Worm (Caenorhabditis elegans): ENCODE measurements around the gene T19C3.7.

T19C3.7 gene

DNA sequence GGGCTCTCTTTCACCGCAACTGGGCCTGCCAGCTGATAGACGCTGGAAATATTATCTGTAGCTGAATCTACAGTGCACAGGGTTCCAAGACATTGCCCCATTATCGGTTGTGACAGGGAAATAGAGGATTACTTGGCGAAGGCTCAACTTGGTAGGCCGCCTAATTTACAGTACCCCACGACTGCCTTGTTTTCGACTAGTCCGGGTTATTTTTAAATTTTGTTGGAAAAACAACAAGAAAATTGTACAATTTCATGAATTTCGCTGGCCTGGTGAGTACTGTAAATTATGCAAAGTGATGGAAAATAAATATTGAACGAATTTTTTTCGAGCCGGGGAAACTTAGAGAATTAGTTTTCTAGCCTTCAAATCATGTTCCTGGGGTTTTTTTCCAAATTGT is at the start of gene T19C3.7:
Gene T19C3.7, minus strand, starts transcription at position 101 of the 400 bp plus-strand sequence.
- no peak for TF ChIP-seq unc-62 (GFP tag; optimal IDR thresholded peaks at IDR 0.05)
- TF ChIP-seq F23B12.7 (tag; optimal IDR thresholded peaks at IDR 0.05; ENCODE audit: insufficient read depth), result no peak
- no peak for TF ChIP-seq Y95B8A.8 (GFP tag; IDR thresholded peaks at IDR 0.05)

DNA sequence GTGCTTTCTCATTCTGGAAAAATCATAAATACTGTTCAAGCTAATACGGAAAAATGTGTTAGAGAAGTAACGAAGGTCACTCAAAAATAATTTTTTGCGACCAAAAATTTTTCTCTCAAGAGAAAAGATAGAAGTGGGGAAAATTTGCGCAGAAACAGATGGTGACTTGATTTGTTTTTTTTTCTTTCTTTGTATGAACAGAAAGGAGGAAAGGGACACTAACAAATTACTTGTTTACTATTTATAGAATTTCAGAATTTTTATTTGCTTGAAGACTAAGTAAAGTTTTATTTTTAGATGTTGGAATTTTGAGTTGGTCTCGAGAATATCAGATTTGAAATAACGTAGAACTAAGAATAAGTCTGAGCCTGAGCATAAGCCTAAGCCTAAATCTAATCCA is 47.4 kb upstream of the T19C3.7 start, which contains the start of gene W02B3.4:
Gene W02B3.4, minus strand, starts transcription at position 101 of the 400 bp plus-strand sequence.
- no peak for TF ChIP-seq let-526 (GFP tag; IDR thresholded peaks at IDR 0.05)
- TF ChIP-seq attf-5 (GFP tag; optimal IDR thresholded peaks at IDR 0.05), result no peak
- TF ChIP-seq pha-4 (tag; optimal IDR thresholded peaks at IDR 0.05), result no peak
- TF ChIP-seq ets-4 (GFP tag; optimal IDR thresholded peaks at IDR 0.05), result no peak
- no peak for TF ChIP-seq B0261.1 (tag; optimal IDR thresholded peaks at IDR 0.05)
- no peak for TF ChIP-seq ZK185.1 (tag; optimal IDR thresholded peaks at IDR 0.05; ENCODE audit: poor library complexity, severe bottlenecking)
- no peak for TF ChIP-seq snpc-1.1 (tag; optimal IDR thresholded peaks at IDR 0.05; ENCODE audit: insufficient read depth)
- no peak for TF ChIP-seq hmg-1.2 (GFP tag; IDR thresholded peaks at IDR 0.05)
- no peak for TF ChIP-seq ztf-25 (GFP tag; IDR thresholded peaks at IDR 0.05)
- TF ChIP-seq unc-62 (GFP tag; optimal IDR thresholded peaks at IDR 0.05), result no peak
- no peak for TF ChIP-seq F57C9.4 (tag; optimal IDR thresholded peaks at IDR 0.05)
- TF ChIP-seq B0336.3 (GFP tag; IDR thresholded peaks at IDR 0.05), result no peak
- TF ChIP-seq nfyb-1 (GFP tag; IDR thresholded peaks at IDR 0.05), result no peak
- TF ChIP-seq pbrm-1 (GFP tag; IDR thresholded peaks at IDR 0.05), result no peak

DNA sequence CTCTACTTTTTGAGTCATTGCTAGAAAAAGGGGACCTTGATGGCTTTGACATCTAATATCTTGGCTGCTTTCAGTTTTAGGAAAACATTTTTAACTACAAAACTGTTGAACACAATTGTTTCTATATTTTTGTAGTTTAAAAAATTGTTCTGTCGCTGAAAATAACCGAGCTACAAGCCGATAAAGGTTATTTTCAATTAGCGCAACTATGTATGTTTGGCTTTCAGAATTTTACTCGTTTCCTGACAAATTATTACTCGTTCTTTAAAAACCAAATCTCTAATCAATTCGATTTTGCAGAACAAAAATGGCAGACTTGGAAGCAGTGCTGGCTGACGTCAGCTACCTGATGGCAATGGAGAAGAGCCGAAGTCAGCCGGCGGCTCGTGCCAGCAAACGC is 39.9 kb upstream of the T19C3.7 start, which contains the start of gene grk-2:
Gene grk-2, plus strand, starts transcription at position 301 of the 400 bp plus-strand sequence.
- no peak for TF ChIP-seq ztf-6 (GFP tag; IDR thresholded peaks at IDR 0.05)
- no peak for TF ChIP-seq nfya-1 (tag; optimal IDR thresholded peaks at IDR 0.05; ENCODE audit: borderline replicate concordance, insufficient read depth)
- no peak for TF ChIP-seq snpc-4 (GFP tag; optimal IDR thresholded peaks at IDR 0.05)
- no peak for TF ChIP-seq snpc-4 (tag; optimal IDR thresholded peaks at IDR 0.05)

DNA sequence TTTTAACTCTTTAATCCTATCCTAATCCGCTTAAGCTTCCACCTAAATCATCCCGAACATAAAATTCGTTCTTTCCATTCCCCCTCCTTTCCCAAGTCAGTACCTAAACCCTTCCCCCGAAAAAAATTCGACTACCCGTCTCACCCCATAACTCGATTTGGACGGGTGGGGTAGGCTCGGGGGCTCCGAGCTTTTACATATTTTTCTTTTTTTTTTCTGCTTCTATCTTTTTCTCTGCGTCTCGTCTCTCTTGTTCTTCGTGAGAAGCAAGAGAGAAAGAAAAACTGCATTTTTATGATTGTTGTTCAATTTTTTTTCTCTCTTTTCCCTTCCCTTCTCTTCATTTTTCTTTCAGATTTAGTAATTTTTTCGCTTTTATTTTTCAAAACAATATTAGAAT is 39.4 kb upstream of the T19C3.7 start:
- no peak for TF ChIP-seq repo-1 (tag; optimal IDR thresholded peaks at IDR 0.05)
- no peak for TF ChIP-seq F57A8.1 (GFP tag; optimal IDR thresholded peaks at IDR 0.05)
- TF ChIP-seq snpc-1.3 (tag; optimal IDR thresholded peaks at IDR 0.05; ENCODE audit: insufficient read depth), result no peak
- TF ChIP-seq sea-2 (GFP tag; IDR thresholded peaks at IDR 0.05), result no peak
- no peak for TF ChIP-seq attf-5 (GFP tag; optimal IDR thresholded peaks at IDR 0.05)
- TF ChIP-seq efl-1 (GFP tag; optimal IDR thresholded peaks at IDR 0.05), result no peak
- no peak for TF ChIP-seq hlh-26 (GFP tag; conservative IDR thresholded peaks at IDR 0.05)
- no peak for TF ChIP-seq B0035.1 (tag; optimal IDR thresholded peaks at IDR 0.05)
- no peak for TF ChIP-seq K12H6.12 (tag; optimal IDR thresholded peaks at IDR 0.05)
- TF ChIP-seq hsf-1 (GFP tag; IDR thresholded peaks at IDR 0.05), result no peak
- no peak for TF ChIP-seq C17E4.6 (GFP tag; IDR thresholded peaks at IDR 0.05)
- TF ChIP-seq attf-6 (GFP tag; IDR thresholded peaks at IDR 0.05), result no peak
- TF ChIP-seq pha-4 (tag; optimal IDR thresholded peaks at IDR 0.05), result no peak
- TF ChIP-seq F33H1.4 (GFP tag; IDR thresholded peaks at IDR 0.05), result no peak
- no peak for TF ChIP-seq T07F8.4 (tag; optimal IDR thresholded peaks at IDR 0.05)
- no peak for TF ChIP-seq die-1 (tag; optimal IDR thresholded peaks at IDR 0.05)
- TF ChIP-seq ztf-28 (GFP tag; IDR thresholded peaks at IDR 0.05), result no peak
- TF ChIP-seq cebp-1 (GFP tag; IDR thresholded peaks at IDR 0.05), result no peak
- TF ChIP-seq cebp-1 (tag; optimal IDR thresholded peaks at IDR 0.05), result no peak
- TF ChIP-seq B0019.2 (GFP tag; conservative IDR thresholded peaks at IDR 0.05), result no peak
